Fruit fly (Drosophila melanogaster) whole organism, embryonic: ENCODE data around the gene plum.

Experiments used
- Antp ChIP-seq: fragments of 200-800 bp; sonication (Bioruptor generic); optimal IDR thresholded peaks from 3 replicates; lab custom pipeline; 2016; ENCODE audit warnings: missing biosample characterization, missing genetic modification characterization
- Bdp1 ChIP-seq: fragments of 200-800 bp; sonication (Bioruptor generic); optimal IDR thresholded peaks from 3 replicates; lab custom pipeline; 2016; ENCODE audit warnings: missing biosample characterization, missing genetic modification characterization
- CG10543 ChIP-seq: fragments of 200-800 bp; sonication (Bioruptor generic); optimal IDR thresholded peaks from 3 replicates; lab custom pipeline; 2017; ENCODE audit warnings: missing biosample characterization, mild to moderate bottlenecking, missing genetic modification characterization, moderate library complexity
- CG11093 ChIP-seq: fragments of 200-800 bp; sonication (Bioruptor generic); IDR thresholded peaks from 3 replicates; pipeline ENCODE4 v1.3.6; 2022; ENCODE audit warnings: missing biosample characterization, missing genetic modification characterization
- CG13296 ChIP-seq: fragments of 200-800 bp; sonication (Bioruptor generic); optimal IDR thresholded peaks from 3 replicates; lab custom pipeline; 2018; ENCODE audit warnings: missing biosample characterization, mild to moderate bottlenecking, missing genetic modification characterization
- CG13894 ChIP-seq: fragments of 200-800 bp; sonication (Bioruptor generic); optimal IDR thresholded peaks from 3 replicates; lab custom pipeline; 2018; ENCODE audit warnings: missing biosample characterization, mild to moderate bottlenecking, missing genetic modification characterization, moderate library complexity
- CG15269 ChIP-seq: fragments of 200-800 bp; sonication (Bioruptor generic); optimal IDR thresholded peaks from 2 replicates; lab custom pipeline; 2018; ENCODE audit warnings: missing biosample characterization, mild to moderate bottlenecking, missing genetic modification characterization, moderate library complexity
- CG15479 ChIP-seq: fragments of 200-800 bp; sonication (Bioruptor generic); optimal IDR thresholded peaks from 3 replicates; lab custom pipeline; 2019; ENCODE audit warnings: missing biosample characterization, mild to moderate bottlenecking, missing genetic modification characterization, moderate library complexity
- CG17359 ChIP-seq: fragments of 200-800 bp; sonication (Bioruptor generic); optimal IDR thresholded peaks from 3 replicates; lab custom pipeline; 2018; ENCODE audit warnings: missing biosample characterization, mild to moderate bottlenecking, missing genetic modification characterization, moderate library complexity
- CG18262 ChIP-seq: fragments of 200-800 bp; optimal IDR thresholded peaks from 3 replicates; lab custom pipeline; 2019; ENCODE audit warnings: missing biosample characterization, mild to moderate bottlenecking, missing genetic modification characterization, moderate library complexity
- CG1832 ChIP-seq: fragments of 200-800 bp; sonication (Bioruptor generic); optimal IDR thresholded peaks from 2 replicates; lab custom pipeline; 2017; ENCODE audit warnings: missing biosample characterization, mild to moderate bottlenecking, missing genetic modification characterization, inconsistent platforms
- CG18599 ChIP-seq: fragments of 200-800 bp; sonication (Bioruptor generic); optimal IDR thresholded peaks from 3 replicates; lab custom pipeline; 2017; ENCODE audit warnings: missing biosample characterization, missing genetic modification characterization, mild to moderate bottlenecking, moderate library complexity, missing genetic modification reagents
- CG2129 ChIP-seq: fragments of 200-800 bp; sonication (Bioruptor generic); IDR thresholded peaks from 2 replicates; pipeline ENCODE4 v1.3.6; 2022; ENCODE audit warnings: missing biosample characterization, missing genetic modification characterization; ENCODE audit not compliant: partially characterized antibody
- CG2202 ChIP-seq: fragments of 200-800 bp; sonication (Bioruptor generic); optimal IDR thresholded peaks from 2 replicates; lab custom pipeline; 2018; ENCODE audit warnings: missing biosample characterization, mild to moderate bottlenecking, missing genetic modification characterization
- CG2875 ChIP-seq: fragments of 200-800 bp; sonication (Bioruptor generic); optimal IDR thresholded peaks from 2 replicates; lab custom pipeline; 2017; ENCODE audit warnings: missing biosample characterization, mild to moderate bottlenecking, missing genetic modification characterization, missing genetic modification reagents
- CG30020 ChIP-seq: fragments of 200-800 bp; optimal IDR thresholded peaks from 2 replicates; lab custom pipeline; 2019; ENCODE audit warnings: missing biosample characterization, mild to moderate bottlenecking, missing genetic modification characterization, moderate library complexity
- CG32767 ChIP-seq: fragments of 200-800 bp; sonication (Bioruptor generic); IDR thresholded peaks from 2 replicates; pipeline ENCODE4 v1.3.6; 2022; ENCODE audit warnings: missing biosample characterization, missing genetic modification characterization
- CG3407 ChIP-seq: fragments of 200-800 bp; sonication (Bioruptor generic); optimal IDR thresholded peaks from 2 replicates; lab custom pipeline; 2018; ENCODE audit warnings: missing biosample characterization, mild to moderate bottlenecking, missing genetic modification characterization
- CG3995 ChIP-seq: fragments of 200-800 bp; sonication (Bioruptor generic); optimal IDR thresholded peaks from 3 replicates; lab custom pipeline; 2016; ENCODE audit warnings: missing biosample characterization, missing genetic modification characterization
- CG4820 ChIP-seq: fragments of 200-800 bp; sonication (Bioruptor generic); optimal IDR thresholded peaks from 3 replicates; lab custom pipeline; 2016; ENCODE audit warnings: missing biosample characterization, missing genetic modification characterization
- CG4854 ChIP-seq: fragments of 200-800 bp; sonication (Bioruptor generic); optimal IDR thresholded peaks from 2 replicates; lab custom pipeline; 2016; ENCODE audit warnings: missing biosample characterization, missing genetic modification characterization, inconsistent platforms
- CG5180 ChIP-seq: fragments of 200-800 bp; sonication (Bioruptor generic); optimal IDR thresholded peaks from 3 replicates; lab custom pipeline; 2017; ENCODE audit warnings: missing biosample characterization, missing genetic modification characterization, mild to moderate bottlenecking, moderate library complexity, missing genetic modification reagents
- CG6254 ChIP-seq: fragments of 200-800 bp; sonication (Bioruptor generic); optimal IDR thresholded peaks from 3 replicates; lab custom pipeline; 2017; ENCODE audit warnings: mild to moderate bottlenecking, missing biosample characterization, missing genetic modification reagents, missing genetic modification characterization
- CG6654 ChIP-seq: fragments of 200-800 bp; sonication (Bioruptor generic); optimal IDR thresholded peaks from 2 replicates; lab custom pipeline; 2017; ENCODE audit warnings: missing biosample characterization, mild to moderate bottlenecking, missing genetic modification characterization
- CG7372 ChIP-seq: fragments of 200-800 bp; sonication (Bioruptor generic); IDR thresholded peaks from 2 replicates; pipeline ENCODE4 v1.3.6; 2022; ENCODE audit warnings: missing biosample characterization, missing genetic modification characterization
- CG8944 ChIP-seq: fragments of 200-800 bp; sonication (Bioruptor generic); optimal IDR thresholded peaks from 3 replicates; lab custom pipeline; 2016; ENCODE audit warnings: missing biosample characterization, missing genetic modification characterization
- CTCF ChIP-seq: fragments of 200-800 bp; sonication (Bioruptor generic); optimal IDR thresholded peaks from 2 replicates; lab custom pipeline; 2017; ENCODE audit warnings: missing biosample characterization, mild to moderate bottlenecking, missing genetic modification characterization, moderate library complexity
- Doc3 ChIP-seq: fragments of 200-800 bp; sonication (Bioruptor generic); IDR thresholded peaks from 3 replicates; pipeline ENCODE4 v1.3.6; 2022; ENCODE audit warnings: missing biosample characterization, missing genetic modification characterization; ENCODE audit not compliant: partially characterized antibody
- Mes4 ChIP-seq: fragments of 200-800 bp; sonication (Bioruptor generic); optimal IDR thresholded peaks from 2 replicates; lab custom pipeline; 2016; ENCODE audit warnings: missing biosample characterization, missing genetic modification characterization
- Neu2 ChIP-seq: fragments of 200-800 bp; sonication (Bioruptor generic); optimal IDR thresholded peaks from 3 replicates; lab custom pipeline; 2016; ENCODE audit warnings: missing biosample characterization, missing genetic modification characterization, borderline replicate concordance
- Xrp1 ChIP-seq: fragments of 200-800 bp; sonication (Bioruptor generic); IDR thresholded peaks from 2 replicates; pipeline ENCODE4 v1.3.6; 2022; ENCODE audit warnings: missing biosample characterization, missing genetic modification characterization
- cato ChIP-seq: fragments of 200-800 bp; sonication (Bioruptor generic); optimal IDR thresholded peaks from 2 replicates; lab custom pipeline; 2016; ENCODE audit warnings: missing biosample characterization, missing genetic modification characterization, borderline replicate concordance
- exex ChIP-seq: fragments of 200-800 bp; sonication (Bioruptor generic); optimal IDR thresholded peaks from 4 replicates; lab custom pipeline; 2018; ENCODE audit warnings: missing biosample characterization, mild to moderate bottlenecking, missing genetic modification characterization, moderate library complexity
- hth ChIP-seq: fragments of >200 bp; optimal IDR thresholded peaks from 2 replicates; lab custom pipeline; 2017; ENCODE audit warnings: inconsistent platforms
- kah ChIP-seq: fragments of 200-800 bp; sonication (Bioruptor generic); optimal IDR thresholded peaks from 2 replicates; lab custom pipeline; 2018; ENCODE audit warnings: missing biosample characterization, mild to moderate bottlenecking, missing genetic modification characterization
- knrl ChIP-seq: fragments of 200-800 bp; sonication (Bioruptor generic); IDR thresholded peaks from 3 replicates; pipeline ENCODE4 v1.3.6; 2022; ENCODE audit warnings: missing biosample characterization, missing genetic modification characterization; ENCODE audit not compliant: partially characterized antibody
- nerfin-2 ChIP-seq: fragments of 200-800 bp; sonication (Bioruptor generic); IDR thresholded peaks from 2 replicates; pipeline ENCODE4 v1.3.6; 2022; ENCODE audit warnings: missing biosample characterization, missing genetic modification characterization; ENCODE audit not compliant: partially characterized antibody
- oc ChIP-seq: fragments of 200-800 bp; sonication (Bioruptor generic); optimal IDR thresholded peaks from 2 replicates; lab custom pipeline; 2018; ENCODE audit warnings: missing biosample characterization, mild to moderate bottlenecking, missing genetic modification characterization, moderate library complexity
- p53 ChIP-seq: fragments of 200-800 bp; sonication (Bioruptor generic); optimal IDR thresholded peaks from 2 replicates; lab custom pipeline; 2016; ENCODE audit warnings: missing biosample characterization, missing genetic modification characterization
- pfk ChIP-seq: fragments of 200-800 bp; sonication (Bioruptor generic); optimal IDR thresholded peaks from 2 replicates; lab custom pipeline; 2018; ENCODE audit warnings: missing biosample characterization, mild to moderate bottlenecking, missing genetic modification characterization, moderate library complexity
- psq ChIP-seq: fragments of 200-800 bp; sonication (Bioruptor generic); optimal IDR thresholded peaks from 2 replicates; lab custom pipeline; 2017; ENCODE audit warnings: missing biosample characterization, missing genetic modification characterization
- salm ChIP-seq: fragments of 200-800 bp; sonication (Bioruptor generic); optimal IDR thresholded peaks from 2 replicates; lab custom pipeline; 2018; ENCODE audit warnings: missing biosample characterization, mild to moderate bottlenecking, missing genetic modification characterization
- sc ChIP-seq, 3 experiments: fragments of >200 bp in 2 of 3; fragments of 200-800 bp in 1 of 3; sonication (Bioruptor generic) in 1 of 3; optimal IDR thresholded peaks; 2 replicates in 2 of 3; 3 replicates in 1 of 3; lab custom pipeline; 2017; ENCODE audit warnings: mild to moderate bottlenecking in 1 of 3, missing biosample characterization in 1 of 3, missing genetic modification characterization in 1 of 3, missing genetic modification reagents in 1 of 3
- scrt ChIP-seq: fragments of 200-800 bp; sonication (Bioruptor generic); optimal IDR thresholded peaks from 2 replicates; lab custom pipeline; 2018; ENCODE audit warnings: missing biosample characterization, mild to moderate bottlenecking, missing genetic modification characterization, moderate library complexity
- shn ChIP-seq: fragments of 200-800 bp; sonication (Bioruptor generic); optimal IDR thresholded peaks from 3 replicates; lab custom pipeline; 2016; ENCODE audit warnings: missing biosample characterization, missing genetic modification characterization
- slp2 ChIP-seq: fragments of 200-800 bp; sonication (Bioruptor generic); optimal IDR thresholded peaks from 2 replicates; lab custom pipeline; 2016; ENCODE audit warnings: missing biosample characterization, missing genetic modification characterization
- so ChIP-seq: fragments of 200-800 bp; sonication (Bioruptor generic); IDR thresholded peaks from 3 replicates; pipeline ENCODE4 v1.3.6; 2022; ENCODE audit warnings: missing biosample characterization, missing genetic modification characterization
- sqz ChIP-seq: fragments of 200-800 bp; sonication (Bioruptor generic); optimal IDR thresholded peaks from 3 replicates; lab custom pipeline; 2018; ENCODE audit warnings: missing biosample characterization, mild to moderate bottlenecking, missing genetic modification characterization
- tin ChIP-seq: fragments of 200-800 bp; sonication (Bioruptor generic); optimal IDR thresholded peaks from 3 replicates; lab custom pipeline; 2016; ENCODE audit warnings: missing biosample characterization, missing genetic modification characterization

Gene plum

dm6 chr3R:26536110-26536746 lies 1.2 kb upstream of the plum start, which contains the start of gene scrib (continued):
- TF ChIP-seq CG5180 (GFP tag; lab: Kevin White, UChicago) (no peak), CG6654 (no peak), CG18599 (no peak), CG4820 (GFP tag; lab: Kevin White, UChicago) (no peak), CG10543 (GFP tag; lab: Kevin White, UChicago) (peak; percentile 64), CG15479 (GFP tag; lab: Kevin White, UChicago) (peak; percentile 73), sqz (no peak), CG13296 (no peak), CG2202 (tag; lab: Kevin White, UChicago) (no peak), kah (peak; percentile 12), CG15269 (tag; lab: Kevin White, UChicago) (peak; percentile 22), cato (GFP tag; lab: Kevin White, UChicago) (no peak), CG17359 (tag; lab: Kevin White, UChicago) (peak; percentile 0), Doc3 (GFP tag; lab: Robert Waterston, UW) (no peak), shn (GFP tag; lab: Kevin White, UChicago) (no peak), scrt (GFP tag; lab: Kevin White, UChicago) (no peak), CG3407 (GFP tag; lab: Kevin White, UChicago) (no peak), CG13894 (tag; lab: Kevin White, UChicago) (peak; percentile 78), sc (optimal IDR thresholded peaks at IDR 0.05; lab: Kevin White, UChicago) (no peak), sc (GFP tag; optimal IDR thresholded peaks at IDR 0.05; lab: Kevin White, UChicago) (no peak), exex (tag; lab: Kevin White, UChicago) (peak; percentile 16), CG18262 (tag; lab: Kevin White, UChicago) (peak; percentile 46), CG2875 (GFP tag; lab: Kevin White, UChicago) (no peak), nerfin-2 (GFP tag; lab: Robert Waterston, UW) (no peak), CG32767 (no peak), CG8944 (GFP tag; lab: Kevin White, UChicago) (no peak), CG1832 (GFP tag; lab: Kevin White, UChicago) (peak; percentile 45), oc (tag; lab: Kevin White, UChicago) (no peak), p53 (GFP tag; lab: Kevin White, UChicago) (peak; percentile 32), pfk (GFP tag; lab: Kevin White, UChicago) (no peak), CG3995 (GFP tag; lab: Kevin White, UChicago) (peak; percentile 87), psq (GFP tag; lab: Kevin White, UChicago) (peak; percentile 23), CG30020 (tag; lab: Kevin White, UChicago) (peak; percentile 20), so (GFP tag; lab: Robert Waterston, UW) (no peak; the same call in 2 of the 3 replicates), CG2129 (GFP tag; lab: Robert Waterston, UW) (no peak), Mes4 (GFP tag; lab: Kevin White, UChicago) (no peak), Neu2 (GFP tag; lab: Kevin White, UChicago) (no peak), salm (no peak), Xrp1 (GFP tag; lab: Robert Waterston, UW) (no peak), CG6254 (no peak), CG11093 (no peak), tin (GFP tag; lab: Kevin White, UChicago) (no peak), CG4854 (GFP tag; lab: Kevin White, UChicago) (no peak), hth (no peak), Bdp1 (GFP tag; lab: Kevin White, UChicago) (no peak), knrl (GFP tag; lab: Robert Waterston, UW) (peak; percentile 57; the same call in 2 of the 3 replicates), CG7372 (GFP tag; lab: Robert Waterston, UW) (peak; percentile 38; the same call in 1 of the 2 replicates), slp2 (GFP tag; lab: Kevin White, UChicago) (peak; percentile 13), CTCF (peak; percentile 46), Antp (GFP tag; lab: Kevin White, UChicago) (no peak)
